Fruit fly (Drosophila melanogaster): ENCODE data around the gene E2f1.

E2f1 gene

dm6 chr3R:21626103-21626897, 34.4 kb downstream of the E2f1 start (continued):
- TF ChIP-seq ss (GFP tag; optimal IDR thresholded peaks at IDR 0.05): peak; percentile 19 to 26
- TF ChIP-seq CG1621 (tag; optimal IDR thresholded peaks at IDR 0.05): peak; percentile 34

DNA sequence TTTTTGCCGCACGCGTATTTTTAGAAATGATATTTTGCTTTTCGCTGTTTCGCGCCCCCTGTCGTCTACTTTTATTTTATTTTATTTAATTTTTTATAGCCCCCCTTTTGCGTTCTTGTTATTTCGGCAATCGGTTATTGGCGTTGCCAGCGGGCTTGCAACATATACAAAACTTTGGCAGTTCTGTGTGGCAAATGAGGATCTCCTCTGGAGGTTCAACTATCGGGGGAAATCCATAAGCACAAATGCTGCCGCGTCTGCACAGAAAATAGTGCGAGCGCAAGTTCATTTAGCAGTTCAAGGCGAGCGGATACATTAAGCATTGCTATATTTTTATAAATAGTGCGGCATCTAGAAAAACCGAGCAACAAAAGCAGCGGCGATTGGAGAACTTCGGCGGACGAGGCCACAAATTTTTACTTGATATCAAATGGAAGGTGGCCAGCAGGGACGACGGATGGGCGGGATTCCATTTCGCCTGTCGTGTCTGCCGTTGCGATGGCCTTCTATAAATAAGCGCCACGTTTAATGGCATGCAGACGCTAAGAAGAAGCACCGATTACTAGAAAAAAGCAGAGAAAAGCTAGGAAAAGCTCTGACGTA, 36.2 kb downstream of the E2f1 start:
- TF ChIP-seq svp (GFP tag) (peak; percentile 18), Eip78C (GFP tag) (peak; percentile 12), fd59A (GFP tag; optimal IDR thresholded peaks at IDR 0.05) (no peak), Hr4 (GFP tag; optimal IDR thresholded peaks at IDR 0.05) (no peak)

DNA sequence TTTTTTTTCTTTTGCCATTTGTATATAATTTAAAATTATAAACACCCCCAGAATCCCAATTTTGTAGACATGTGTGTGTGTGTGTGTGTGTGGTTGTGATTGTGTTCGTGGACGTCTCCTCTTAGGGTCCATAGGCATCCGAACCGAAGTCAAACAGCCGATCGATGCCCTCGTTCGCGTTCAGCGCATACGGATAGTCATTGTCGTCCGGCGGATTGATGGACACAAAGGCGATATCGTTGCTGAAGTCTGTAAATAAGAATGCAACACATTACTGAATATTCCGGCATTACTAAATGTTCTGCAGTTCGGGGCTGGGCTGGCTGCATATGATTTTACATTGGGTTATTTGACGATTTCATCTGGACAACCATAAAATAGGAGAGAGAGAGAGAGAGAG, 39.2 kb downstream of the E2f1 start:
- TF ChIP-seq CG11294 (GFP tag; IDR thresholded peaks at IDR 0.05) (no peak), svp (GFP tag) (peak; percentile 91)

DNA sequence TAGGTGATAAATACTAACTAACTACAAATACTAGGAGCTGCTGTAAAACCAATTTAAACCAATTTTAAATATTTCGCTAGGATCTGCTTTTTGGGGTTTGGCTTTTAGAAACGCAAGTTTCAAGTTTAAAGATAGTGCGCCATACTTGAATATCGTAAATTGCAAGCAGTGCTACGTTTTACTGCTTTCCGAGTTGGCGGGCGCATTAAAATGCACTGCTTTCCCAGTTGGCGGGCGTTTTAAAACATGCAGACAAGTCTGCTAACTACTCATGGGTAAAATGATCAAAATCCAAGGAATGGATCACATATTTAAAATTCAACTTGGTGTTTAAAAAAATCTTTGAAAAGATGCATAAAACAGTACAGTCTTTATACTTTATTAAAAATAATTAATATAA, 40.9 kb downstream of the E2f1 start:
- TF ChIP-seq CG1621 (tag; optimal IDR thresholded peaks at IDR 0.05) (peak; percentile 89), CG6808 (GFP tag; optimal IDR thresholded peaks at IDR 0.05) (peak; percentile 73), CG8119 (GFP tag; IDR thresholded peaks at IDR 0.05) (no peak)

DNA sequence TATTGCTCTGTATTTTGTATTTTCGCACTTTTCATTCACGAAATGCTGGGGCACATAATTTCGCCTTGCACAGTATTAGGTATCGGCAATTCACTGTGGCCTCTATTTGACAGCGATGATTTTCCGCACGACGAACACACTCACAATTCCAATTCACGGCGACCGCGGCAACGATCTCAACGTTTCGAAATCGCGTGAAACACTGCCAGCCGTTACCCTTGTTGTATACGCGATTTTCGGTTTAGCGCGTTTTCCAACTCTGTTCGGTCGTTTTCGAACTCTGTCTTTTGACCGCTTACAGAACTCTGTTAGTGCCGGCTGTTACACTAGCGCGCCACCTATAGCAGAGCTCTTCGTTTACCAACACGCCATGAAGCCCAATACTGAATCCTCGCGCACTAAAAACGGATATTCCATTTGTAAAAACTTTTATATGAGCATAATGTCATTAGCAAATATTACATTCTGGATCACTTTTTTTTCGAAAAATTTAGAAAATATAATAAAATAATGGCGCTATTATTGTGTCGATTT, 41.5 kb downstream of the E2f1 start, which contains the start of gene InR:
Gene InR (minus strand): TSS at position 205 of the 534 bp plus-strand sequence.
- TF ChIP-seq dac (GFP tag; optimal IDR thresholded peaks at IDR 0.05) (no peak), CG3919 (GFP tag; optimal IDR thresholded peaks at IDR 0.05) (peak; percentile 85), Sox14 (GFP tag; optimal IDR thresholded peaks at IDR 0.05) (peak; percentile 66), Hr39 (GFP tag; optimal IDR thresholded peaks at IDR 0.05) (peak; percentile 80), CG32006 (GFP tag; optimal IDR thresholded peaks at IDR 0.05) (peak; percentile 41), CG34406 (GFP tag; optimal IDR thresholded peaks at IDR 0.05) (peak; percentile 35), Eip78C (GFP tag) (peak; percentile 83), fd85E (GFP tag; optimal IDR thresholded peaks at IDR 0.05) (peak; percentile 41), spab (GFP tag; optimal IDR thresholded peaks at IDR 0.05) (peak; percentile 19), Ets21C (GFP tag; optimal IDR thresholded peaks at IDR 0.05) (peak; percentile 55), Hr38 (GFP tag; optimal IDR thresholded peaks at IDR 0.05) (no peak), achi (GFP tag; optimal IDR thresholded peaks at IDR 0.05) (peak; percentile 53), CG11902 (GFP tag; optimal IDR thresholded peaks at IDR 0.05) (peak; percentile 45), CG11294 (GFP tag; IDR thresholded peaks at IDR 0.05) (no peak), CG4318 (GFP tag; optimal IDR thresholded peaks at IDR 0.05) (no peak), lz (GFP tag; optimal IDR thresholded peaks at IDR 0.05) (peak; percentile 79), CG6854 (GFP tag; optimal IDR thresholded peaks at IDR 0.05) (peak; percentile 77), Sox15 (GFP tag; optimal IDR thresholded peaks at IDR 0.05) (no peak), Ets96B (tag; optimal IDR thresholded peaks at IDR 0.05) (peak; percentile 16), CG31627 (GFP tag; optimal IDR thresholded peaks at IDR 0.05) (peak; percentile 82), pdm3 (GFP tag; optimal IDR thresholded peaks at IDR 0.05) (peak; percentile 55), dsx (GFP tag; optimal IDR thresholded peaks at IDR 0.05; ENCODE audit: poor library complexity, severe bottlenecking) (peak; percentile 56), fd59A (GFP tag; optimal IDR thresholded peaks at IDR 0.05) (no peak), Eip93F (GFP tag; optimal IDR thresholded peaks at IDR 0.05) (no peak), CG15336 (GFP tag; IDR thresholded peaks at IDR 0.05) (no peak), CG7368 (GFP tag; optimal IDR thresholded peaks at IDR 0.05) (peak; percentile 66), eg (GFP tag; IDR thresholded peaks at IDR 0.05) (no peak), CG10669 (GFP tag; optimal IDR thresholded peaks at IDR 0.05) (peak; percentile 11), CG3032 (tag; optimal IDR thresholded peaks at IDR 0.05) (peak; percentile 16), acj6 (GFP tag; optimal IDR thresholded peaks at IDR 0.05) (peak; percentile 49), CG9139 (GFP tag; optimal IDR thresholded peaks at IDR 0.05) (peak; percentile 55), Smox (GFP tag; optimal IDR thresholded peaks at IDR 0.05) (peak; percentile 60), CG6276 (GFP tag; optimal IDR thresholded peaks at IDR 0.05) (no peak), CG8319 (GFP tag; optimal IDR thresholded peaks at IDR 0.05) (peak; percentile 37), vri (GFP tag; optimal IDR thresholded peaks at IDR 0.05) (peak; percentile 82)

All from whole organism, prepupa.